Worm (Caenorhabditis elegans) whole organism, L4 larva: ENCODE measurements around the gene C10A4.9.

Experiments
- F10B5.3 ChIP-seq: sonication (generic microtip); optimal IDR thresholded peaks from 2 replicates; lab custom pipeline; 2016; ENCODE audit warnings: mild to moderate bottlenecking, missing genetic modification characterization, missing compliant biosample characterization
- F26F4.8 ChIP-seq: fragments of 200-800 bp; sonication (Bioruptor generic); conservative IDR thresholded peaks from 2 replicates; pipeline ENCODE4 v1.3.6; 2022; ENCODE audit warnings: missing genetic modification characterization, missing compliant biosample characterization
- F37D6.2 ChIP-seq: sonication (generic microtip); optimal IDR thresholded peaks from 2 replicates; lab custom pipeline; 2016; ENCODE audit warnings: mild to moderate bottlenecking, missing genetic modification characterization, missing compliant biosample characterization
- F44E2.7 ChIP-seq: fragments of 200-800 bp; sonication (Bioruptor generic); IDR thresholded peaks from 2 replicates; pipeline ENCODE4 v2.1.2; 2022; ENCODE audit warnings: missing genetic modification characterization, missing compliant biosample characterization
- F49E8.2 ChIP-seq: sonication (generic microtip); optimal IDR thresholded peaks from 2 replicates; lab custom pipeline; 2016; ENCODE audit warnings: missing compliant biosample characterization, mild to moderate bottlenecking, missing genetic modification characterization, borderline replicate concordance
- Y105C5A.15 ChIP-seq: fragments of 200-800 bp; sonication (Bioruptor generic); IDR thresholded peaks from 2 replicates; pipeline ENCODE4 v1.3.6; 2022; ENCODE audit warnings: missing genetic modification characterization, missing compliant biosample characterization
- Y5F2A.4 ChIP-seq: fragments of 200-800 bp; sonication (Bioruptor generic); optimal IDR thresholded peaks from 2 replicates; lab custom pipeline; 2018; ENCODE audit warnings: mild to moderate bottlenecking, missing genetic modification characterization, missing compliant biosample characterization
- ZK546.5 ChIP-seq, 2 experiments: sonication (generic microtip); optimal IDR thresholded peaks; 2 replicates each; lab custom pipeline; 2017; ENCODE audit warnings: missing biosample characterization in 2 of 2, missing genetic modification characterization in 2 of 2
- aha-1 ChIP-seq: fragments of 150-350 bp; peaks from one replicate; lab custom pipeline; 2014; ENCODE audit warnings: missing biosample characterization, missing genetic modification characterization
- ama-1 ChIP-seq: fragments of 150-350 bp; optimal IDR thresholded peaks from 2 replicates; lab custom pipeline; 2014; ENCODE audit warnings: inconsistent platforms, mixed read lengths
- arid-1 ChIP-seq: fragments of 200-800 bp; sonication (Bioruptor generic); conservative IDR thresholded peaks from 2 replicates; pipeline ENCODE4 v1.3.6; 2022; ENCODE audit warnings: missing genetic modification reagents, missing genetic modification characterization, missing compliant biosample characterization
- ceh-44 ChIP-seq: fragments of 200-800 bp; sonication (Bioruptor generic); IDR thresholded peaks from 2 replicates; pipeline ENCODE4 v1.3.6; 2022; ENCODE audit warnings: missing genetic modification reagents, missing genetic modification characterization, missing compliant biosample characterization
- ceh-82 ChIP-seq: sonication (generic microtip); optimal IDR thresholded peaks from 2 replicates; lab custom pipeline; 2017; ENCODE audit warnings: missing biosample characterization, missing genetic modification characterization
- ces-1 ChIP-seq: fragments of 150-350 bp; sonication (generic microtip); optimal IDR thresholded peaks from 4 replicates; lab custom pipeline; 2014; ENCODE audit warnings: missing biosample characterization, missing genetic modification reagents, missing genetic modification characterization
- cey-2 ChIP-seq: sonication (generic microtip); optimal IDR thresholded peaks from 3 replicates; lab custom pipeline; 2017; ENCODE audit warnings: missing genetic modification characterization, mild to moderate bottlenecking, missing compliant biosample characterization, antibody characterized with exemption, borderline replicate concordance; ENCODE audit not compliant: insufficient read depth
- ctbp-1 ChIP-seq: fragments of 200-800 bp; sonication (Bioruptor generic); IDR thresholded peaks from 2 replicates; pipeline ENCODE4 v1.3.6; 2022; ENCODE audit warnings: missing genetic modification reagents, missing genetic modification characterization, missing compliant biosample characterization
- daf-19 ChIP-seq: fragments of 200-800 bp; sonication (Bioruptor generic); conservative IDR thresholded peaks from 2 replicates; pipeline ENCODE4 v1.3.6; 2022; ENCODE audit warnings: missing genetic modification characterization, missing compliant biosample characterization
- dmd-8 ChIP-seq: fragments of 200-800 bp; sonication (Bioruptor generic); IDR thresholded peaks from 2 replicates; pipeline ENCODE4 v1.3.6; 2022; ENCODE audit warnings: missing genetic modification characterization, missing compliant biosample characterization
- dmd-9 ChIP-seq: fragments of 200-800 bp; sonication (Bioruptor generic); IDR thresholded peaks from 2 replicates; pipeline ENCODE4 v1.3.6; 2022; ENCODE audit warnings: missing genetic modification reagents, missing genetic modification characterization, missing compliant biosample characterization
- dpl-1 ChIP-seq: fragments of 150-350 bp; optimal IDR thresholded peaks from 2 replicates; lab custom pipeline; 2014; ENCODE audit warnings: missing biosample characterization, missing genetic modification reagents, missing genetic modification characterization
- egl-43 ChIP-seq: fragments of 200-800 bp; sonication (Bioruptor generic); IDR thresholded peaks from 2 replicates; pipeline ENCODE4 v1.3.6; 2022; ENCODE audit warnings: missing genetic modification reagents, missing genetic modification characterization, missing compliant biosample characterization
- fkh-10 ChIP-seq: fragments of 150-350 bp; optimal IDR thresholded peaks from 2 replicates; lab custom pipeline; 2014; ENCODE audit warnings: missing biosample characterization, missing genetic modification reagents, missing genetic modification characterization
- fos-1 ChIP-seq: fragments of 150-350 bp; optimal IDR thresholded peaks from 2 replicates; lab custom pipeline; 2014; ENCODE audit warnings: missing biosample characterization, missing genetic modification characterization
- hlh-30 ChIP-seq: sonication (generic microtip); optimal IDR thresholded peaks from 2 replicates; lab custom pipeline; 2017; ENCODE audit warnings: antibody characterized with exemption, mild to moderate bottlenecking, missing genetic modification characterization, missing compliant biosample characterization; ENCODE audit not compliant: insufficient read depth
- lin-1 ChIP-seq: fragments of 200-800 bp; sonication (Bioruptor generic); IDR thresholded peaks from 2 replicates; pipeline ENCODE4 v1.3.6; 2022; ENCODE audit warnings: missing genetic modification reagents, missing genetic modification characterization, missing compliant biosample characterization
- lin-39 ChIP-seq: fragments of 150-350 bp; optimal IDR thresholded peaks from 2 replicates; lab custom pipeline; 2014; ENCODE audit warnings: missing biosample characterization, missing genetic modification reagents, missing genetic modification characterization
- lsy-2 ChIP-seq, 2 experiments: fragments of 150-350 bp in 1 of 2; sonication (generic microtip) in 1 of 2; optimal IDR thresholded peaks; 2 replicates each; lab custom pipeline; 2014 to 2017; ENCODE audit warnings: missing biosample characterization in 2 of 2, missing genetic modification characterization in 2 of 2
- madf-5 ChIP-seq, 2 experiments: fragments of 200-800 bp; sonication (Bioruptor generic); IDR thresholded peaks; 2 replicates each; pipeline ENCODE4 v1.3.6; 2022; ENCODE audit warnings: missing compliant biosample characterization in 2 of 2, missing genetic modification characterization in 2 of 2
- madf-9 ChIP-seq: fragments of 200-800 bp; sonication (Bioruptor generic); conservative IDR thresholded peaks from 2 replicates; pipeline ENCODE4 v1.3.6; 2022; ENCODE audit warnings: missing genetic modification reagents, missing genetic modification characterization, missing compliant biosample characterization
- mdl-1 ChIP-seq, 2 experiments: fragments of 150-350 bp in 1 of 2; sonication (generic microtip) in 1 of 2; optimal IDR thresholded peaks; 2 replicates each; lab custom pipeline; 2014 to 2017; ENCODE audit warnings: missing biosample characterization in 2 of 2, missing genetic modification characterization in 2 of 2
- mes-2 ChIP-seq: sonication (generic microtip); optimal IDR thresholded peaks from 2 replicates; lab custom pipeline; 2016; ENCODE audit warnings: missing genotype, mild to moderate bottlenecking, missing genetic modification characterization, missing compliant biosample characterization; ENCODE audit not compliant: poor library complexity, severe bottlenecking
- mxl-3 ChIP-seq: fragments of 200-800 bp; sonication (Bioruptor generic); optimal IDR thresholded peaks from 2 replicates; lab custom pipeline; 2018; ENCODE audit warnings: mild to moderate bottlenecking, missing genetic modification characterization, missing compliant biosample characterization
- nhr-10 ChIP-seq: fragments of 150-350 bp; optimal IDR thresholded peaks from 2 replicates; lab custom pipeline; 2014; ENCODE audit warnings: missing biosample characterization, missing genetic modification characterization
- nhr-41 ChIP-seq: fragments of 200-800 bp; sonication (Bioruptor generic); IDR thresholded peaks from 2 replicates; pipeline ENCODE4 v1.3.6; 2022; ENCODE audit warnings: missing genetic modification reagents, missing genetic modification characterization, missing compliant biosample characterization
- php-3 ChIP-seq: fragments of 200-800 bp; sonication (Bioruptor generic); IDR thresholded peaks from 2 replicates; pipeline ENCODE4 v1.3.6; 2022; ENCODE audit warnings: missing genetic modification reagents, missing genetic modification characterization, missing compliant biosample characterization
- rbr-2 ChIP-seq: sonication (generic microtip); optimal IDR thresholded peaks from 2 replicates; lab custom pipeline; 2016; ENCODE audit warnings: missing genotype, missing genetic modification characterization, missing compliant biosample characterization
- sdz-12 ChIP-seq: fragments of 200-800 bp; sonication (Bioruptor generic); optimal IDR thresholded peaks from 2 replicates; lab custom pipeline; 2018; ENCODE audit warnings: mild to moderate bottlenecking, missing genetic modification characterization, missing compliant biosample characterization
- set-16 ChIP-seq: fragments of 200-800 bp; sonication (Bioruptor generic); IDR thresholded peaks from 2 replicates; pipeline ENCODE4 v1.3.6; 2022; ENCODE audit warnings: missing genetic modification reagents, missing genetic modification characterization, missing compliant biosample characterization
- snpc-1.2 ChIP-seq: fragments of 200-800 bp; sonication (Bioruptor generic); IDR thresholded peaks from 2 replicates; pipeline ENCODE4 v1.3.6; 2022; ENCODE audit warnings: missing genetic modification reagents, missing genetic modification characterization, missing compliant biosample characterization
- snpc-4 ChIP-seq: fragments of 150-350 bp; optimal IDR thresholded peaks from 2 replicates; lab custom pipeline; 2014; ENCODE audit warnings: missing biosample characterization, missing genetic modification characterization
- spr-3 ChIP-seq: fragments of 200-800 bp; sonication (Bioruptor generic); optimal IDR thresholded peaks from 2 replicates; lab custom pipeline; 2018; ENCODE audit warnings: mild to moderate bottlenecking, missing genetic modification characterization, missing compliant biosample characterization
- tag-97 ChIP-seq: fragments of 200-800 bp; sonication (Bioruptor generic); IDR thresholded peaks from 2 replicates; pipeline ENCODE4 v1.3.6; 2022; ENCODE audit warnings: missing genetic modification characterization, missing compliant biosample characterization
- unc-130 ChIP-seq: sonication (generic microtip); optimal IDR thresholded peaks from 2 replicates; lab custom pipeline; 2016; ENCODE audit warnings: missing genetic modification reagents, missing genetic modification characterization, missing compliant biosample characterization
- unc-39 ChIP-seq: sonication (generic microtip); optimal IDR thresholded peaks from 2 replicates; lab custom pipeline; 2017; ENCODE audit warnings: missing biosample characterization, missing genetic modification characterization
- unc-62 ChIP-seq, 3 experiments: fragments of 150-350 bp in 1 of 3; sonication (generic microtip); optimal IDR thresholded peaks in 2 of 3; peaks in 1 of 3; 1 replicate in 1 of 3; 2 replicates in 2 of 3; lab custom pipeline; 2014 to 2017; ENCODE audit warnings: missing biosample characterization in 3 of 3, missing genetic modification characterization in 3 of 3, missing genetic modification reagents in 3 of 3, missing genotype in 1 of 3
- vab-7 ChIP-seq: fragments of 200-800 bp; sonication (Bioruptor generic); IDR thresholded peaks from 2 replicates; pipeline ENCODE4 v1.3.6; 2022; ENCODE audit warnings: missing genetic modification reagents, missing genetic modification characterization, missing compliant biosample characterization
- zip-11 ChIP-seq: fragments of 200-800 bp; sonication (Bioruptor generic); IDR thresholded peaks from 2 replicates; pipeline ENCODE4 v1.3.6; 2022; ENCODE audit warnings: missing genetic modification characterization, missing compliant biosample characterization

Gene C10A4.9

ce11 chrX:7420571-7420970, at the start of gene C10A4.9:
TSS of gene C10A4.9 (plus strand) at chrX:7420871.
- TF ChIP-seq rbr-2 (tag; lab: Kevin White, UChicago) (no peak), set-16 (GFP tag; lab: Robert Waterston, UW) (no peak), spr-3 (GFP tag; lab: Kevin White, UChicago) (no peak), mes-2 (no peak), fos-1 (tag; lab: Kevin White, UChicago) (no peak), Y5F2A.4 (GFP tag; lab: Kevin White, UChicago) (no peak), daf-19 (GFP tag; lab: Robert Waterston, UW) (no peak), ceh-82 (no peak), tag-97 (no peak), mdl-1 (tag; optimal IDR thresholded peaks at IDR 0.05; lab: Kevin White, UChicago) (no peak), php-3 (GFP tag; lab: Robert Waterston, UW) (no peak), zip-11 (GFP tag; lab: Robert Waterston, UW) (no peak), snpc-4 (tag; lab: Kevin White, UChicago) (no peak), ZK546.5 (tag; optimal IDR thresholded peaks at IDR 0.05; lab: Kevin White, UChicago) (no peak), aha-1 (no peak), madf-9 (no peak), F10B5.3 (tag; lab: Kevin White, UChicago) (no peak), unc-39 (tag; lab: Kevin White, UChicago) (no peak), egl-43 (GFP tag; lab: Robert Waterston, UW) (no peak), cey-2 (tag; lab: Kevin White, UChicago) (no peak)

ce11 chrX:7371945-7372344, 48.7 kb upstream of the C10A4.9 start:
- TF ChIP-seq F44E2.7 (GFP tag; lab: Robert Waterston, UW) (no peak), dpl-1 (no peak), nhr-10 (tag; lab: Kevin White, UChicago) (no peak), unc-130 (GFP tag; lab: Kevin White, UChicago) (no peak), vab-7 (GFP tag; lab: Robert Waterston, UW) (no peak), arid-1 (GFP tag; lab: Robert Waterston, UW) (no peak), lsy-2 (tag; optimal IDR thresholded peaks at IDR 0.05; lab: Kevin White, UChicago) (no peak), mes-2 (no peak), ama-1 (lab: Kevin White, UChicago) (no peak), ceh-44 (no peak), dmd-9 (no peak), unc-62 (GFP tag; optimal IDR thresholded peaks at IDR 0.05 in 1 of 2; lab: Kevin White, UChicago) (no peak), unc-62 (tag; optimal IDR thresholded peaks at IDR 0.05; lab: Kevin White, UChicago) (no peak), fkh-10 (no peak), madf-9 (no peak), php-3 (GFP tag; lab: Robert Waterston, UW) (no peak), nhr-41 (GFP tag; lab: Robert Waterston, UW) (no peak), dmd-8 (GFP tag; lab: Robert Waterston, UW) (no peak), lin-39 (tag; lab: Kevin White, UChicago) (no peak)
- TF ChIP-seq, all 104 proteins: peak for 0

- TF ChIP-seq F26F4.8 (GFP tag; lab: Robert Waterston, UW), result no peak
- TF ChIP-seq Y5F2A.4 (GFP tag; lab: Kevin White, UChicago), result no peak
- peak; percentile 53 for TF ChIP-seq ces-1
Observed at ce11 chrX:7376941-7377340, 43.7 kb upstream of the C10A4.9 start, which contains the start of gene npr-8. TSS of gene npr-8 (plus strand) at chrX:7377302.

ce11 chrX:7378608-7379007, 42.1 kb upstream of the C10A4.9 start:
- 0 out of 2 replicates have a peak, but pooled peaks have one; percentile 37 for TF ChIP-seq lin-1
- no peak for TF ChIP-seq sdz-12 (GFP tag; lab: Kevin White, UChicago)
- 0 out of 2 replicates have a peak, but pooled peaks have one; percentile 69 for TF ChIP-seq F26F4.8 (GFP tag; lab: Robert Waterston, UW)
- TF ChIP-seq arid-1 (GFP tag; lab: Robert Waterston, UW), result peak; percentile 53; the same call in 1 of the 2 replicates
- peak; percentile 94 for TF ChIP-seq aha-1
- 0 out of 4 replicates have a peak, but pooled peaks of 1 of the 2 experiments have one; percentile 46 for TF ChIP-seq madf-5 (GFP tag; IDR thresholded peaks at IDR 0.05; lab: Robert Waterston, UW)
- TF ChIP-seq Y105C5A.15 (GFP tag; lab: Robert Waterston, UW), result no peak
- TF ChIP-seq F37D6.2, result no peak
- TF ChIP-seq snpc-1.2 (GFP tag; lab: Robert Waterston, UW), result no peak
- peak; percentile 1 for TF ChIP-seq mxl-3
- no peak for TF ChIP-seq ama-1 (lab: Kevin White, UChicago)
- peak; percentile 19 for TF ChIP-seq hlh-30 (tag; lab: Kevin White, UChicago)
- TF ChIP-seq ctbp-1 (GFP tag; lab: Robert Waterston, UW), result peak; percentile 50; the same call in 1 of the 2 replicates
- peak; percentile 9 for TF ChIP-seq F49E8.2
